Worm (Caenorhabditis elegans): ENCODE measurements around the gene clec-174.

The clec-174 gene

ce11 chrIV:3894004-3894480 lies 47.5 kb downstream of the clec-174 start, which contains the start of gene F56D6.8:
F56D6.8 (minus strand) TSS chrIV:3894430.
- TF ChIP-seq ceh-31 (tag; optimal IDR thresholded peaks at IDR 0.05) (no peak), gmeb-2 (tag; optimal IDR thresholded peaks at IDR 0.05) (no peak), pat-9 (tag; optimal IDR thresholded peaks at IDR 0.05) (no peak)

- TF ChIP-seq ceh-30 (tag; optimal IDR thresholded peaks at IDR 0.05) (no peak), ceh-2 (tag; optimal IDR thresholded peaks at IDR 0.05) (no peak), fkh-10 (GFP tag; optimal IDR thresholded peaks at IDR 0.05) (no peak), fkh-6 (tag; optimal IDR thresholded peaks at IDR 0.05) (no peak), tbx-7 (tag; optimal IDR thresholded peaks at IDR 0.05) (no peak), sox-2 (GFP tag; IDR thresholded peaks at IDR 0.05) (no peak), sdc-2 (tag; optimal IDR thresholded peaks at IDR 0.05) (no peak), ceh-24 (tag; optimal IDR thresholded peaks at IDR 0.05) (no peak), zip-5 (tag; optimal IDR thresholded peaks at IDR 0.05) (no peak), sox-4 (tag; optimal IDR thresholded peaks at IDR 0.05) (no peak), hlh-8 (tag; optimal IDR thresholded peaks at IDR 0.05) (no peak)
Measured at ce11 chrIV:3892027-3892426, 49.5 kb downstream of the clec-174 start, which contains the start of gene F56D6.9. F56D6.9 (plus strand) TSS chrIV:3892327.

Measured in whole organism, late embryonic.